Worm (Caenorhabditis elegans) whole organism, L4 larva: ENCODE data around the gene F10C2.3.

Source experiments
- D1046.2 ChIP-seq: fragments of 200-800 bp; sonication (Bioruptor generic); IDR thresholded peaks from 2 replicates; pipeline ENCODE4 v1.3.6; 2022; ENCODE audit warnings: missing genetic modification characterization, missing compliant biosample characterization
- F37D6.2 ChIP-seq: sonication (generic microtip); optimal IDR thresholded peaks from 2 replicates; lab custom pipeline; 2016; ENCODE audit warnings: mild to moderate bottlenecking, missing genetic modification characterization, missing compliant biosample characterization
- F44E2.7 ChIP-seq: fragments of 200-800 bp; sonication (Bioruptor generic); IDR thresholded peaks from 2 replicates; pipeline ENCODE4 v2.1.2; 2022; ENCODE audit warnings: missing genetic modification characterization, missing compliant biosample characterization
- F49E8.2 ChIP-seq: sonication (generic microtip); optimal IDR thresholded peaks from 2 replicates; lab custom pipeline; 2016; ENCODE audit warnings: missing compliant biosample characterization, mild to moderate bottlenecking, missing genetic modification characterization, borderline replicate concordance
- R02D3.7 ChIP-seq: fragments of 150-350 bp; sonication (generic microtip); optimal IDR thresholded peaks from 3 replicates; lab custom pipeline; 2014; ENCODE audit warnings: missing biosample characterization, missing genetic modification characterization
- Y105C5A.15 ChIP-seq: fragments of 200-800 bp; sonication (Bioruptor generic); IDR thresholded peaks from 2 replicates; pipeline ENCODE4 v1.3.6; 2022; ENCODE audit warnings: missing genetic modification characterization, missing compliant biosample characterization
- ZK337.2 ChIP-seq: fragments of 200-800 bp; sonication (Bioruptor generic); IDR thresholded peaks from 2 replicates; pipeline ENCODE4 v1.3.6; 2022; ENCODE audit warnings: missing genetic modification reagents, missing genetic modification characterization, missing compliant biosample characterization
- ama-1 ChIP-seq: fragments of 150-350 bp; optimal IDR thresholded peaks from 2 replicates; lab custom pipeline; 2014; ENCODE audit warnings: inconsistent platforms, mixed read lengths
- arid-1 ChIP-seq: fragments of 200-800 bp; sonication (Bioruptor generic); conservative IDR thresholded peaks from 2 replicates; pipeline ENCODE4 v1.3.6; 2022; ENCODE audit warnings: missing genetic modification reagents, missing genetic modification characterization, missing compliant biosample characterization
- ceh-32 ChIP-seq: sonication (generic microtip); optimal IDR thresholded peaks from 2 replicates; lab custom pipeline; 2016; ENCODE audit warnings: mild to moderate bottlenecking, missing genetic modification characterization, missing compliant biosample characterization; ENCODE audit not compliant: poor library complexity
- ceh-62 ChIP-seq: sonication (generic microtip); optimal IDR thresholded peaks from 2 replicates; lab custom pipeline; 2017; ENCODE audit warnings: missing biosample characterization, missing genetic modification characterization
- ces-1 ChIP-seq: fragments of 150-350 bp; sonication (generic microtip); optimal IDR thresholded peaks from 4 replicates; lab custom pipeline; 2014; ENCODE audit warnings: missing biosample characterization, missing genetic modification reagents, missing genetic modification characterization
- daf-12 ChIP-seq: fragments of 150-350 bp; optimal IDR thresholded peaks from 2 replicates; lab custom pipeline; 2014; ENCODE audit warnings: missing biosample characterization, missing genetic modification reagents, missing genetic modification characterization
- daf-19 ChIP-seq: fragments of 200-800 bp; sonication (Bioruptor generic); conservative IDR thresholded peaks from 2 replicates; pipeline ENCODE4 v1.3.6; 2022; ENCODE audit warnings: missing genetic modification characterization, missing compliant biosample characterization
- daf-8 ChIP-seq: fragments of 200-800 bp; sonication (Bioruptor generic); IDR thresholded peaks from 2 replicates; pipeline ENCODE4 v1.3.6; 2022; ENCODE audit warnings: missing genetic modification characterization, missing compliant biosample characterization
- dmd-6 ChIP-seq: fragments of 200-800 bp; sonication (Bioruptor generic); IDR thresholded peaks from 2 replicates; pipeline ENCODE4 v1.3.6; 2022; ENCODE audit warnings: missing genetic modification reagents, missing genetic modification characterization, missing compliant biosample characterization
- egl-27 ChIP-seq: sonication (generic microtip); optimal IDR thresholded peaks from 3 replicates; lab custom pipeline; 2017; ENCODE audit warnings: missing biosample characterization, missing genetic modification reagents, missing genetic modification characterization
- fkh-10 ChIP-seq: fragments of 150-350 bp; optimal IDR thresholded peaks from 2 replicates; lab custom pipeline; 2014; ENCODE audit warnings: missing biosample characterization, missing genetic modification reagents, missing genetic modification characterization
- hif-1 ChIP-seq, 2 experiments: sonication (generic microtip); optimal IDR thresholded peaks; 2 replicates each; lab custom pipeline; 2016 to 2017; ENCODE audit warnings: missing compliant biosample characterization in 2 of 2, missing genetic modification characterization in 2 of 2, missing genetic modification reagents in 2 of 2, missing genotype in 2 of 2, mild to moderate bottlenecking in 1 of 2
- hlh-11 ChIP-seq: fragments of 200-800 bp; sonication (Bioruptor generic); optimal IDR thresholded peaks from 2 replicates; lab custom pipeline; 2018; ENCODE audit warnings: mild to moderate bottlenecking, missing genetic modification characterization, missing compliant biosample characterization
- hmg-1.1 ChIP-seq: fragments of 200-800 bp; sonication (Bioruptor generic); IDR thresholded peaks from 2 replicates; pipeline ENCODE4 v1.3.6; 2022; ENCODE audit warnings: missing genetic modification reagents, missing genetic modification characterization, missing compliant biosample characterization
- lin-13 ChIP-seq: fragments of 150-350 bp; optimal IDR thresholded peaks from 2 replicates; lab custom pipeline; 2014; ENCODE audit warnings: missing biosample characterization, missing genetic modification reagents, missing genetic modification characterization
- lin-15B ChIP-seq: fragments of 150-350 bp; sonication (generic microtip); optimal IDR thresholded peaks from 3 replicates; lab custom pipeline; 2014; ENCODE audit warnings: missing biosample characterization, missing genetic modification characterization
- lir-3 ChIP-seq: sonication (generic microtip); optimal IDR thresholded peaks from 2 replicates; lab custom pipeline; 2016; ENCODE audit warnings: mild to moderate bottlenecking, missing genetic modification characterization, missing compliant biosample characterization
- madf-5 ChIP-seq, 2 experiments: fragments of 200-800 bp; sonication (Bioruptor generic); IDR thresholded peaks; 2 replicates each; pipeline ENCODE4 v1.3.6; 2022; ENCODE audit warnings: missing compliant biosample characterization in 2 of 2, missing genetic modification characterization in 2 of 2
- madf-9 ChIP-seq: fragments of 200-800 bp; sonication (Bioruptor generic); conservative IDR thresholded peaks from 2 replicates; pipeline ENCODE4 v1.3.6; 2022; ENCODE audit warnings: missing genetic modification reagents, missing genetic modification characterization, missing compliant biosample characterization
- mdl-1 ChIP-seq, 2 experiments: fragments of 150-350 bp in 1 of 2; sonication (generic microtip) in 1 of 2; optimal IDR thresholded peaks; 2 replicates each; lab custom pipeline; 2014 to 2017; ENCODE audit warnings: missing biosample characterization in 2 of 2, missing genetic modification characterization in 2 of 2
- mep-1 ChIP-seq: fragments of 150-350 bp; sonication (generic microtip); optimal IDR thresholded peaks from 3 replicates; lab custom pipeline; 2014; ENCODE audit warnings: missing biosample characterization, missing genetic modification characterization
- mxl-3 ChIP-seq: fragments of 200-800 bp; sonication (Bioruptor generic); optimal IDR thresholded peaks from 2 replicates; lab custom pipeline; 2018; ENCODE audit warnings: mild to moderate bottlenecking, missing genetic modification characterization, missing compliant biosample characterization
- nhr-10 ChIP-seq: fragments of 150-350 bp; optimal IDR thresholded peaks from 2 replicates; lab custom pipeline; 2014; ENCODE audit warnings: missing biosample characterization, missing genetic modification characterization
- nhr-102 ChIP-seq: sonication (generic microtip); optimal IDR thresholded peaks from 2 replicates; lab custom pipeline; 2016; ENCODE audit warnings: mild to moderate bottlenecking, missing genetic modification characterization, moderate library complexity, missing compliant biosample characterization
- nhr-11 ChIP-seq: fragments of 150-350 bp; optimal IDR thresholded peaks from 2 replicates; lab custom pipeline; 2014; ENCODE audit warnings: missing biosample characterization, missing genetic modification characterization
- nhr-111 ChIP-seq: fragments of 200-800 bp; sonication (Bioruptor generic); optimal IDR thresholded peaks from 2 replicates; lab custom pipeline; 2018; ENCODE audit warnings: mild to moderate bottlenecking, missing genetic modification characterization, missing compliant biosample characterization
- nhr-48 ChIP-seq: sonication (generic microtip); optimal IDR thresholded peaks from 2 replicates; lab custom pipeline; 2016; ENCODE audit warnings: mild to moderate bottlenecking, missing genetic modification characterization, missing compliant biosample characterization
- nhr-6 ChIP-seq: fragments of 150-350 bp; optimal IDR thresholded peaks from 2 replicates; lab custom pipeline; 2014; ENCODE audit warnings: missing biosample characterization, missing genetic modification characterization
- pha-4 ChIP-seq, 2 experiments: fragments of 150-350 bp in 1 of 2; fragments of 200-800 bp in 1 of 2; sonication (Bioruptor generic) in 1 of 2; IDR thresholded peaks in 1 of 2; optimal IDR thresholded peaks in 1 of 2; 2 replicates each; pipeline versions ENCODE4 v1.3.6 to Lab custom; 2014 to 2022; ENCODE audit warnings: missing genetic modification characterization in 2 of 2, missing genetic modification reagents in 2 of 2, missing biosample characterization in 1 of 2, missing compliant biosample characterization in 1 of 2
- php-3 ChIP-seq: fragments of 200-800 bp; sonication (Bioruptor generic); IDR thresholded peaks from 2 replicates; pipeline ENCODE4 v1.3.6; 2022; ENCODE audit warnings: missing genetic modification reagents, missing genetic modification characterization, missing compliant biosample characterization
- rbr-2 ChIP-seq: sonication (generic microtip); optimal IDR thresholded peaks from 2 replicates; lab custom pipeline; 2016; ENCODE audit warnings: missing genotype, missing genetic modification characterization, missing compliant biosample characterization
- saeg-2 ChIP-seq: fragments of 200-800 bp; sonication (Bioruptor generic); IDR thresholded peaks from 2 replicates; pipeline ENCODE4 v1.3.6; 2022; ENCODE audit warnings: missing genetic modification reagents, missing genetic modification characterization, missing compliant biosample characterization
- set-16 ChIP-seq: fragments of 200-800 bp; sonication (Bioruptor generic); IDR thresholded peaks from 2 replicates; pipeline ENCODE4 v1.3.6; 2022; ENCODE audit warnings: missing genetic modification reagents, missing genetic modification characterization, missing compliant biosample characterization
- skn-1 ChIP-seq: fragments of 150-350 bp; optimal IDR thresholded peaks from 2 replicates; lab custom pipeline; 2014; ENCODE audit warnings: missing biosample characterization, missing genetic modification characterization
- snpc-1.2 ChIP-seq: fragments of 200-800 bp; sonication (Bioruptor generic); IDR thresholded peaks from 2 replicates; pipeline ENCODE4 v1.3.6; 2022; ENCODE audit warnings: missing genetic modification reagents, missing genetic modification characterization, missing compliant biosample characterization
- unc-62 ChIP-seq, 3 experiments: fragments of 150-350 bp in 1 of 3; sonication (generic microtip); optimal IDR thresholded peaks in 2 of 3; peaks in 1 of 3; 1 replicate in 1 of 3; 2 replicates in 2 of 3; lab custom pipeline; 2014 to 2017; ENCODE audit warnings: missing biosample characterization in 3 of 3, missing genetic modification characterization in 3 of 3, missing genetic modification reagents in 3 of 3, missing genotype in 1 of 3
- zag-1 ChIP-seq: fragments of 150-350 bp; optimal IDR thresholded peaks from 2 replicates; lab custom pipeline; 2014; ENCODE audit warnings: missing biosample characterization, missing genetic modification characterization
- zfp-3 ChIP-seq: fragments of 200-800 bp; sonication (Bioruptor generic); conservative IDR thresholded peaks from 2 replicates; pipeline ENCODE4 v1.3.6; 2022; ENCODE audit warnings: missing genetic modification reagents, missing genetic modification characterization, missing compliant biosample characterization
- zip-11 ChIP-seq: fragments of 200-800 bp; sonication (Bioruptor generic); IDR thresholded peaks from 2 replicates; pipeline ENCODE4 v1.3.6; 2022; ENCODE audit warnings: missing genetic modification characterization, missing compliant biosample characterization
- ztf-11 ChIP-seq: fragments of 150-350 bp; optimal IDR thresholded peaks from 2 replicates; lab custom pipeline; 2014; ENCODE audit warnings: missing biosample characterization, missing genetic modification characterization
- ztf-7 ChIP-seq: fragments of 150-350 bp; optimal IDR thresholded peaks from 2 replicates; lab custom pipeline; 2014; ENCODE audit warnings: missing biosample characterization, missing genetic modification characterization

The F10C2.3 gene

DNA sequence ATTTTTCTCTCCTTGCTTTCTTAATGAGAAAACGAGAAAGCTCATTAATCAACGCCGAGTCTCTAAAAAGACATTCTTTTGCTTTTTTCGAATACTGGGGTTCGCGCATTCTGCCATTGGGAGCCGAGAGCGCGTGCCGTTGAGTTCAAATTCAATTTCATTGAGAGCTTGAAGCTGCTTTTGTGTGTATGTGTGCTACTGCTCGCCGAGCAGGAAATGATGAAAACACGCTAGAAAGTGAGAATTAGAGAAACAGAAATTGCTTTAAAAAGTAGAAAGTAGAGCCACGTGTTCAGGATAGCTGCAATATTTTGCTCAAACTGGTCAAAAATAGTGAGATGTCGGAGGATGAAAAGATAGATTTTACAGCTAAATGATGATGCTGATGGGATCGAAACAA is 5.6 kb downstream of the F10C2.3 start (continued):
- TF ChIP-seq ces-1 (GFP tag; lab: Kevin White, UChicago): peak; percentile 88
- peak; percentile 2 for TF ChIP-seq nhr-11
- TF ChIP-seq daf-12 (tag; lab: Kevin White, UChicago): no peak
- TF ChIP-seq mdl-1 (tag; optimal IDR thresholded peaks at IDR 0.05; lab: Kevin White, UChicago): peak in 1 of 2 experiments; percentile 68
- peak; percentile 3 for TF ChIP-seq F37D6.2 (tag; lab: Kevin White, UChicago)
- TF ChIP-seq ama-1 (lab: Kevin White, UChicago): no peak
- TF ChIP-seq madf-9 (GFP tag; lab: Robert Waterston, UW): no peak
- TF ChIP-seq nhr-48: no peak
- peak; percentile 18 for TF ChIP-seq mep-1
- TF ChIP-seq snpc-1.2 (GFP tag; lab: Robert Waterston, UW): no peak
- TF ChIP-seq daf-8 (GFP tag; lab: Robert Waterston, UW): no peak
- TF ChIP-seq hif-1 (tag; optimal IDR thresholded peaks at IDR 0.05; lab: Kevin White, UChicago): peak in 1 of 2 experiments; percentile 2
- peak; percentile 94 for TF ChIP-seq fkh-10 (GFP tag; lab: Kevin White, UChicago)
- TF ChIP-seq mxl-3: peak; percentile 40
- no peak for TF ChIP-seq zag-1

DNA sequence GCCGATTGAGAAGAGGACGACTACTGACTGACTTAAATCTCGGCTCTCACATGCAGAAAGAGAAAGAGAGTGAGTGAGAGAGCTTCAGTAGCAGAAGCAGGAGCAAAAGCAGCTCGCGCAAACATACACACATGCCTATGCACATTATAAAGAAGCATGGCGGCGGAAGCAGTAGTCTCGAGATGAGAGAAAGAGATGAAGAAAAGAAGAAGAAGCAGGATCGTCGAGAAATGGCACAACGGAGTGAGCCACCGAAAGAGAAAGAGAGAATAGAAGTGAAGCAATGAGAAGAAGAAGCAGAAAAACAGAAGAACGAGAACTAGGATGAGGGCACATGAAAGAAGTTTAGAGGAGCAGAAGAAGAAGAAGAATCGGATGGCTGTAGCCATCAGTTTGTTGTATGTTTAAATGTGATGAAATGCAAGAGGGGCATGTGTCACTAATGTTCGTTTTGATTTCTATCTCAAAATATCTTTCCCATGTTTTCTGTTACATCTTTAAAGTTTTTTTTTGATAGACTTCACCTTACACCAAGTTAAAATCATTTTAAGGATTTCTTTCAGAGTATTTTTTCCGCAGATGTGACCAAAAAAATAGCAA is 6.9 kb downstream of the F10C2.3 start:
- TF ChIP-seq zfp-3 (GFP tag; lab: Robert Waterston, UW): no peak
- peak; percentile 39 for TF ChIP-seq nhr-6
- TF ChIP-seq F49E8.2 (tag; lab: Kevin White, UChicago): no peak
- TF ChIP-seq daf-19: no peak
- TF ChIP-seq egl-27: no peak
- no peak for TF ChIP-seq skn-1 (tag; lab: Kevin White, UChicago)
- no peak for TF ChIP-seq ztf-11 (tag; lab: Kevin White, UChicago)
- TF ChIP-seq php-3 (GFP tag; lab: Robert Waterston, UW): no peak
- TF ChIP-seq ZK337.2 (GFP tag; lab: Robert Waterston, UW): no peak
- TF ChIP-seq hlh-11 (tag; lab: Kevin White, UChicago): peak; percentile 25
- TF ChIP-seq zip-11 (GFP tag; lab: Robert Waterston, UW): no peak
- TF ChIP-seq lin-13 (GFP tag; lab: Kevin White, UChicago): no peak
- TF ChIP-seq rbr-2 (tag; lab: Kevin White, UChicago): peak; percentile 76
- TF ChIP-seq madf-9 (GFP tag; lab: Robert Waterston, UW): no peak
- TF ChIP-seq fkh-10 (GFP tag; lab: Kevin White, UChicago): peak; percentile 93
- no peak for TF ChIP-seq pha-4 (GFP tag; IDR thresholded peaks at IDR 0.05; lab: Robert Waterston, UW)
- no peak for TF ChIP-seq pha-4 (tag; optimal IDR thresholded peaks at IDR 0.05; lab: Kevin White, UChicago)
- peak; percentile 68 for TF ChIP-seq hmg-1.1 (GFP tag; lab: Robert Waterston, UW)
- TF ChIP-seq nhr-48: no peak
- TF ChIP-seq nhr-11: peak; percentile 83
- TF ChIP-seq arid-1 (GFP tag; lab: Robert Waterston, UW): no peak
- no peak for TF ChIP-seq D1046.2 (GFP tag; lab: Robert Waterston, UW)
- no peak for TF ChIP-seq dmd-6 (GFP tag; lab: Robert Waterston, UW)
- no peak for TF ChIP-seq ceh-32 (tag; lab: Kevin White, UChicago)
- no peak for TF ChIP-seq lin-15B (tag; lab: Kevin White, UChicago)
- no peak for TF ChIP-seq saeg-2
- no peak for TF ChIP-seq ztf-7 (tag; lab: Kevin White, UChicago)
- no peak for TF ChIP-seq Y105C5A.15
- TF ChIP-seq set-16: no peak
- TF ChIP-seq hif-1 (tag; optimal IDR thresholded peaks at IDR 0.05; lab: Kevin White, UChicago): peak in 1 of 2 experiments; percentile 5
- TF ChIP-seq F44E2.7 (GFP tag; lab: Robert Waterston, UW): no peak
- TF ChIP-seq zag-1: no peak
- TF ChIP-seq unc-62 (GFP tag; optimal IDR thresholded peaks at IDR 0.05 in 1 of 2; lab: Kevin White, UChicago): peak in 1 of 2 experiments; percentile 89
- no peak for TF ChIP-seq unc-62 (tag; optimal IDR thresholded peaks at IDR 0.05; lab: Kevin White, UChicago)
- TF ChIP-seq nhr-10: no peak
- no peak for TF ChIP-seq nhr-111
- TF ChIP-seq nhr-102: no peak
- TF ChIP-seq madf-5 (GFP tag; IDR thresholded peaks at IDR 0.05; lab: Robert Waterston, UW): no peak
- TF ChIP-seq ceh-62 (tag; lab: Kevin White, UChicago): no peak
- no peak for TF ChIP-seq R02D3.7 (tag; lab: Kevin White, UChicago)
- no peak for TF ChIP-seq lir-3 (tag; lab: Kevin White, UChicago)
